Fruit fly (Drosophila melanogaster): ENCODE data around the gene CG1146.
A peak's percentile ranks its signal among the peaks of the same experiment; 100 is the strongest.

CG1146 gene

DNA sequence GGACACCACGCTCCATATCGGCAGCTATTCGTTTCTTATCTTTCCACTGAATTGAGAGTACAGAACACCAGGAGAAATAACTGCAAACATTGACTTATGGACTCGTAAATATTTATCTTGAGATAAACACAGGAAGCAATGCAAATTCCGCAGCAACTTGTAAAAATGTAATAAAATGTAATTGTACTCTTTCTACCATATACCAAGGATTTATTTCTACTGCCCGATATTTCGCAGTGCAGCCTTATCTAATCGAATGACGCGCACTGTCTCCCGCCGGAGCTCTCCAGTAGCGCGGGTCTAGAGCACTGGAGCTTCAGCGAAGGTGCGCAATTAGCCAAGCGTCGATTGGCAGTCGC lies 5.6 kb downstream of the CG1146 start (continued):
- TF ChIP-seq Hmx (GFP tag; optimal IDR thresholded peaks at IDR 0.05): peak; percentile 15
- peak; percentile 92 for TF ChIP-seq nom (GFP tag; optimal IDR thresholded peaks at IDR 0.05)
- peak; percentile 75 for TF ChIP-seq gt (GFP tag; IDR thresholded peaks at IDR 0.05)
- TF ChIP-seq CG3065 (GFP tag; optimal IDR thresholded peaks at IDR 0.05): no peak
- TF ChIP-seq CG31441 (GFP tag; IDR thresholded peaks at IDR 0.05): peak; percentile 78
- peak; percentile 80; the same call in 2 of the 3 replicates for TF ChIP-seq Optix (GFP tag; IDR thresholded peaks at IDR 0.05)
- peak; percentile 50 for TF ChIP-seq CG16815 (GFP tag; optimal IDR thresholded peaks at IDR 0.05)
- peak; percentile 93 for TF ChIP-seq CG14441 (GFP tag; IDR thresholded peaks at IDR 0.05)
- no peak for TF ChIP-seq insv (GFP tag; optimal IDR thresholded peaks at IDR 0.05)
- peak; percentile 87 for TF ChIP-seq CG10366 (GFP tag; IDR thresholded peaks at IDR 0.05)
- peak; percentile 80 for TF ChIP-seq CG2889 (GFP tag; IDR thresholded peaks at IDR 0.05)
- peak; percentile 27 for TF ChIP-seq CG30431 (GFP tag; optimal IDR thresholded peaks at IDR 0.05)
- peak; percentile 88 for TF ChIP-seq stc (GFP tag; IDR thresholded peaks at IDR 0.05)
- TF ChIP-seq CG7987 (GFP tag; optimal IDR thresholded peaks at IDR 0.05): peak; percentile 2
- TF ChIP-seq CG7839 (tag; optimal IDR thresholded peaks at IDR 0.05): peak; percentile 93
- peak; percentile 71; the same call in 1 of the 2 replicates for TF ChIP-seq CG11696 (GFP tag; IDR thresholded peaks at IDR 0.05)
- TF ChIP-seq CG17912 (GFP tag; optimal IDR thresholded peaks at IDR 0.05): no peak
- peak; percentile 54 for TF ChIP-seq Ssrp (tag; optimal IDR thresholded peaks at IDR 0.05)
- TF ChIP-seq hkb (optimal IDR thresholded peaks at IDR 0.05): no peak
- TF ChIP-seq hkb (GFP tag; IDR thresholded peaks at IDR 0.05): peak; percentile 93
- peak; percentile 66 for TF ChIP-seq CG4328 (GFP tag; optimal IDR thresholded peaks at IDR 0.05)
- peak; percentile 90 for TF ChIP-seq CG3847 (GFP tag; IDR thresholded peaks at IDR 0.05)
- peak; percentile 73 for TF ChIP-seq Six4 (GFP tag; optimal IDR thresholded peaks at IDR 0.05)
- TF ChIP-seq hbn (GFP tag; IDR thresholded peaks at IDR 0.05; ENCODE audit: partially characterized antibody): no peak
- TF ChIP-seq pnt (GFP tag; optimal IDR thresholded peaks at IDR 0.05): peak; percentile 82
- TF ChIP-seq row (GFP tag; IDR thresholded peaks at IDR 0.05): peak; percentile 97
- TF ChIP-seq lov (optimal IDR thresholded peaks at IDR 0.05): no peak
- peak; percentile 58; the same call in 1 of the 3 replicates for TF ChIP-seq lov (GFP tag; IDR thresholded peaks at IDR 0.05)
- TF ChIP-seq schlank (tag; optimal IDR thresholded peaks at IDR 0.05): peak; percentile 87
- peak; percentile 85 for TF ChIP-seq CG11085 (GFP tag; IDR thresholded peaks at IDR 0.05)
- TF ChIP-seq CG6654 (GFP tag; optimal IDR thresholded peaks at IDR 0.05): peak; percentile 60
- TF ChIP-seq CG9215 (GFP tag; IDR thresholded peaks at IDR 0.05): peak; percentile 90
- TF ChIP-seq ftz-f1 (GFP tag; optimal IDR thresholded peaks at IDR 0.05): peak; percentile 59
- peak; percentile 23 for TF ChIP-seq CG17568 (GFP tag; optimal IDR thresholded peaks at IDR 0.05)
- TF ChIP-seq Oli (tag; optimal IDR thresholded peaks at IDR 0.05): peak; percentile 74
- no peak for TF ChIP-seq bigmax (GFP tag; optimal IDR thresholded peaks at IDR 0.05)
- peak; percentile 86 for TF ChIP-seq CG16779 (GFP tag; IDR thresholded peaks at IDR 0.05)
- TF ChIP-seq CG3163 (GFP tag; optimal IDR thresholded peaks at IDR 0.05): no peak
- TF ChIP-seq crol (GFP tag; IDR thresholded peaks at IDR 0.05): peak; percentile 48; the same call in 1 of the 2 replicates
- no peak for TF ChIP-seq CG10431 (GFP tag; optimal IDR thresholded peaks at IDR 0.05)
- peak; percentile 24 for TF ChIP-seq CG2116 (GFP tag; optimal IDR thresholded peaks at IDR 0.05)
- peak; percentile 79; the same call in 2 of the 3 replicates for TF ChIP-seq gce (GFP tag; IDR thresholded peaks at IDR 0.05)
- peak; percentile 92 for TF ChIP-seq CG11247 (GFP tag; IDR thresholded peaks at IDR 0.05)
- peak; percentile 35; the same call in 1 of the 2 replicates for TF ChIP-seq Gsc (GFP tag; IDR thresholded peaks at IDR 0.05)
- TF ChIP-seq Taf1 (GFP tag; IDR thresholded peaks at IDR 0.05): peak; percentile 94
- no peak for TF ChIP-seq inv (GFP tag; IDR thresholded peaks at IDR 0.05; ENCODE audit: partially characterized antibody)
- peak; percentile 84 for TF ChIP-seq CG1233 (GFP tag; optimal IDR thresholded peaks at IDR 0.05)
- TF ChIP-seq Kr (GFP tag; optimal IDR thresholded peaks at IDR 0.05): no peak
- TF ChIP-seq C15 (GFP tag; IDR thresholded peaks at IDR 0.05): peak; percentile 85; the same call in 2 of the 3 replicates
- peak; percentile 84 for TF ChIP-seq CG8924 (tag; optimal IDR thresholded peaks at IDR 0.05)
- peak; percentile 88 for TF ChIP-seq HmgZ (tag; optimal IDR thresholded peaks at IDR 0.05)
- TF ChIP-seq D19A (tag; optimal IDR thresholded peaks at IDR 0.05): peak; percentile 77
